Worm (Caenorhabditis elegans) whole organism, L4/young adult: ENCODE results near the gene C50H11.13.

Experiments
- W03F9.2 ChIP-seq: fragments of 150-350 bp; optimal IDR thresholded peaks from 2 replicates; lab custom pipeline; 2014; ENCODE audit warnings: missing biosample characterization, missing genetic modification characterization
- dao-5 ChIP-seq: sonication (generic microtip); optimal IDR thresholded peaks from 2 replicates; lab custom pipeline; 2016; ENCODE audit warnings: missing genotype, missing genetic modification characterization, moderate library complexity, missing compliant biosample characterization
- him-1 ChIP-seq: sonication (generic microtip); optimal IDR thresholded peaks from 2 replicates; lab custom pipeline; 2016; ENCODE audit warnings: missing genotype, missing genetic modification reagents, missing genetic modification characterization, missing compliant biosample characterization

ce11 chrV:3106785-3107184 is 35.3 kb upstream of the C50H11.13 start:
- TF ChIP-seq dao-5 (no peak), him-1 (tag; lab: Kevin White, UChicago) (no peak), W03F9.2 (no peak)
